Fruit fly (Drosophila melanogaster) whole organism, wandering third instar larva: Measurements from ENCODE around the gene CG5853.

Experiments
- Abd-B ChIP-seq: fragments of >200 bp; optimal IDR thresholded peaks from 2 replicates; lab custom pipeline; 2017; ENCODE audit warnings: missing biosample characterization, missing genetic modification characterization
- CG32264 ChIP-seq: fragments of 200-800 bp; sonication (Bioruptor generic); optimal IDR thresholded peaks from 2 replicates; lab custom pipeline; 2016; ENCODE audit warnings: missing biosample characterization, missing genetic modification characterization
- CG9705 ChIP-seq: fragments of 200-800 bp; sonication (Bioruptor generic); optimal IDR thresholded peaks from 2 replicates; lab custom pipeline; 2018; ENCODE audit warnings: missing biosample characterization, mild to moderate bottlenecking, missing genetic modification characterization
- CrebA ChIP-seq: fragments of 200-800 bp; sonication (Bioruptor generic); optimal IDR thresholded peaks from 2 replicates; lab custom pipeline; 2016; ENCODE audit warnings: missing biosample characterization, mild to moderate bottlenecking, missing genetic modification characterization, borderline replicate concordance
- Dfd ChIP-seq: fragments of >200 bp; optimal IDR thresholded peaks from 2 replicates; lab custom pipeline; 2017; ENCODE audit warnings: missing biosample characterization, missing genetic modification characterization
- Dif ChIP-seq: fragments of 200-275, 200-300 bp; sonication (Bioruptor generic); optimal IDR thresholded peaks from 2 replicates; lab custom pipeline; 2018; ENCODE audit warnings: missing biosample characterization, missing genetic modification characterization; ENCODE audit not compliant: partially characterized antibody
- GATAd ChIP-seq: sonication (Bioruptor generic); optimal IDR thresholded peaks from 2 replicates; lab custom pipeline; 2016; ENCODE audit warnings: missing biosample characterization, missing genetic modification characterization
- HLH106 ChIP-seq: fragments of 200-800 bp; optimal IDR thresholded peaks from 3 replicates; lab custom pipeline; 2019; ENCODE audit warnings: missing biosample characterization, mild to moderate bottlenecking, missing genetic modification characterization, moderate library complexity
- Hnf4 ChIP-seq: fragments of 200-800 bp; sonication (Bioruptor generic); optimal IDR thresholded peaks from 2 replicates; lab custom pipeline; 2016; ENCODE audit warnings: missing biosample characterization, mild to moderate bottlenecking, missing genetic modification characterization
- Hr78 ChIP-seq: fragments of >200 bp; optimal IDR thresholded peaks from 2 replicates; lab custom pipeline; 2017; ENCODE audit warnings: missing biosample characterization, missing genetic modification characterization
- Hr83 ChIP-seq: fragments of 200-300 bp; sonication (Bioruptor generic); optimal IDR thresholded peaks from 2 replicates; lab custom pipeline; 2016; ENCODE audit warnings: missing biosample characterization, mild to moderate bottlenecking, missing genetic modification characterization, moderate library complexity; ENCODE audit not compliant: poor library complexity, severe bottlenecking
- Jra ChIP-seq: sonication (Bioruptor generic); optimal IDR thresholded peaks from 2 replicates; lab custom pipeline; 2016; ENCODE audit warnings: missing biosample characterization, missing genetic modification characterization
- Mio ChIP-seq: sonication (Bioruptor generic); optimal IDR thresholded peaks from 2 replicates; lab custom pipeline; 2016; ENCODE audit warnings: missing biosample characterization, missing genetic modification characterization
- Myc ChIP-seq: fragments of >200 bp; optimal IDR thresholded peaks from 2 replicates; lab custom pipeline; 2017
- N ChIP-seq: fragments of >200 bp; optimal IDR thresholded peaks from 2 replicates; lab custom pipeline; 2018; ENCODE audit warnings: missing biosample characterization, missing external identifiers, missing genetic modification characterization
- OdsH ChIP-seq: fragments of 200-800 bp; sonication (Bioruptor generic); optimal IDR thresholded peaks from 2 replicates; lab custom pipeline; 2016; ENCODE audit warnings: missing biosample characterization, mild to moderate bottlenecking, missing genetic modification characterization
- Rel ChIP-seq, 2 experiments: fragments of 200-800 bp; sonication (Bioruptor generic) in 1 of 2; optimal IDR thresholded peaks; 2 replicates in 1 of 2; 3 replicates in 1 of 2; lab custom pipeline; 2016 to 2019; ENCODE audit warnings: mild to moderate bottlenecking in 2 of 2, missing biosample characterization in 2 of 2, missing genetic modification characterization in 2 of 2, moderate library complexity in 1 of 2
- Sp1 ChIP-seq: fragments of 200-800 bp; sonication (Bioruptor generic); optimal IDR thresholded peaks from 3 replicates; lab custom pipeline; 2019; ENCODE audit warnings: missing biosample characterization, mild to moderate bottlenecking, missing genetic modification characterization, moderate library complexity
- Vsx2 ChIP-seq: fragments of 200-300, 225-300 bp; sonication (Bioruptor generic); optimal IDR thresholded peaks from 2 replicates; lab custom pipeline; 2018; ENCODE audit warnings: missing biosample characterization, missing genetic modification characterization; ENCODE audit not compliant: partially characterized antibody
- br ChIP-seq: fragments of 200-800 bp; sonication (Bioruptor generic); optimal IDR thresholded peaks from 2 replicates; lab custom pipeline; 2016; ENCODE audit warnings: missing biosample characterization, missing genetic modification characterization
- brk ChIP-seq: fragments of 200-800 bp; sonication (Bioruptor generic); optimal IDR thresholded peaks from 2 replicates; lab custom pipeline; 2016; ENCODE audit warnings: missing biosample characterization, mild to moderate bottlenecking, missing genetic modification characterization
- dl ChIP-seq, 2 experiments: fragments of 175-275, 200-275 bp in 1 of 2; fragments of 200-275 bp in 1 of 2; sonication (Bioruptor generic); optimal IDR thresholded peaks; lab custom pipeline; 2018; ENCODE audit warnings: mild to moderate bottlenecking in 2 of 2, missing biosample characterization in 2 of 2, missing genetic modification characterization in 2 of 2, moderate library complexity in 2 of 2; ENCODE audit not compliant: partially characterized antibody in 2 of 2, insufficient read depth in 1 of 2
- dmrt93B ChIP-seq: fragments of 200-800 bp; sonication (Bioruptor generic); optimal IDR thresholded peaks from 2 replicates; lab custom pipeline; 2018; ENCODE audit warnings: missing biosample characterization, mild to moderate bottlenecking, missing genetic modification characterization
- dsf ChIP-seq: sonication (Bioruptor generic); optimal IDR thresholded peaks from 2 replicates; lab custom pipeline; 2016; ENCODE audit warnings: missing biosample characterization, missing genetic modification characterization, borderline replicate concordance
- ey ChIP-seq: fragments of 200-800 bp; sonication (Bioruptor generic); optimal IDR thresholded peaks from 2 replicates; lab custom pipeline; 2016; ENCODE audit warnings: missing biosample characterization, missing genetic modification characterization
- foxo ChIP-seq, 2 experiments: fragments of 200-800 bp; sonication (Bioruptor generic); optimal IDR thresholded peaks; 2 replicates in 1 of 2; 3 replicates in 1 of 2; lab custom pipeline; 2016 to 2017; ENCODE audit warnings: missing biosample characterization in 2 of 2, missing genetic modification characterization in 2 of 2
- fru ChIP-seq: fragments of 200-800 bp; sonication (Bioruptor generic); optimal IDR thresholded peaks from 3 replicates; lab custom pipeline; 2016; ENCODE audit warnings: missing biosample characterization, mild to moderate bottlenecking, missing genetic modification characterization
- h ChIP-seq: fragments of 200-800 bp; sonication (Bioruptor generic); optimal IDR thresholded peaks from 3 replicates; lab custom pipeline; 2016; ENCODE audit warnings: missing biosample characterization, mild to moderate bottlenecking, missing genetic modification characterization
- jim ChIP-seq: fragments of 175-275, 200-325 bp; sonication (Bioruptor generic); optimal IDR thresholded peaks from 2 replicates; lab custom pipeline; 2016; ENCODE audit warnings: missing biosample characterization, mild to moderate bottlenecking, missing genetic modification characterization
- lola ChIP-seq: fragments of >200 bp; optimal IDR thresholded peaks from 2 replicates; lab custom pipeline; 2017; ENCODE audit warnings: missing biosample characterization, missing genetic modification characterization
- pan ChIP-seq: fragments of >200 bp; optimal IDR thresholded peaks from 2 replicates; lab custom pipeline; 2017
- psq ChIP-seq: fragments of 200-800 bp; sonication (Bioruptor generic); optimal IDR thresholded peaks from 3 replicates; lab custom pipeline; 2017; ENCODE audit warnings: missing biosample characterization, mild to moderate bottlenecking, missing genetic modification characterization, moderate library complexity
- rgr ChIP-seq: fragments of 200-800 bp; sonication (Bioruptor generic); optimal IDR thresholded peaks from 3 replicates; lab custom pipeline; 2016; ENCODE audit warnings: missing biosample characterization, mild to moderate bottlenecking, missing genetic modification characterization
- sage ChIP-seq: fragments of 200-800 bp; sonication (Bioruptor generic); optimal IDR thresholded peaks from 2 replicates; lab custom pipeline; 2016; ENCODE audit warnings: missing biosample characterization, mild to moderate bottlenecking, missing genetic modification characterization
- sv ChIP-seq: fragments of 200-800 bp; sonication (Bioruptor generic); optimal IDR thresholded peaks from 3 replicates; lab custom pipeline; 2016; ENCODE audit warnings: missing biosample characterization, missing genetic modification characterization
- tai ChIP-seq: sonication (Bioruptor generic); optimal IDR thresholded peaks from 2 replicates; lab custom pipeline; 2016; ENCODE audit warnings: missing biosample characterization, missing genetic modification characterization
- usp ChIP-seq: fragments of >200 bp; optimal IDR thresholded peaks from 2 replicates; lab custom pipeline; 2017; ENCODE audit warnings: missing biosample characterization, missing genetic modification characterization
- woc ChIP-seq: sonication (Bioruptor generic); optimal IDR thresholded peaks from 2 replicates; lab custom pipeline; 2016; ENCODE audit warnings: missing biosample characterization, mild to moderate bottlenecking, missing genetic modification characterization

CG5853 gene

dm6 chr2L:9956993-9957652 is 9.7 kb upstream of the CG5853 start, which contains the start of the genes CG4658 and CG5846:
Gene CG4658 (plus strand): TSS chr2L:9957132.
Gene CG5846 (minus strand): TSS chr2L:9957237.
- TF ChIP-seq brk: no peak
- TF ChIP-seq h (GFP tag; lab: Kevin White, UChicago): peak; percentile 93
- no peak for TF ChIP-seq Dif
- TF ChIP-seq CG9705 (GFP tag; lab: Kevin White, UChicago): peak; percentile 73
- TF ChIP-seq Dfd (GFP tag; lab: Kevin White, UChicago): no peak
- peak; percentile 83 for TF ChIP-seq br
- TF ChIP-seq sv: peak; percentile 92
- TF ChIP-seq lola: no peak
- peak; percentile 93 for TF ChIP-seq Hnf4 (GFP tag; lab: Kevin White, UChicago)
- TF ChIP-seq usp (GFP tag; lab: Kevin White, UChicago): no peak
- peak; percentile 96 for TF ChIP-seq OdsH
- no peak for TF ChIP-seq dmrt93B (GFP tag; lab: Kevin White, UChicago)
- no peak for TF ChIP-seq Hr83 (GFP tag; lab: Kevin White, UChicago)
- no peak for TF ChIP-seq Myc (lab: Kevin White, UChicago)
- peak; percentile 48 for TF ChIP-seq CG32264 (GFP tag; lab: Kevin White, UChicago)
- no peak for TF ChIP-seq Rel (GFP tag; optimal IDR thresholded peaks at IDR 0.05; lab: Kevin White, UChicago)
- TF ChIP-seq Rel (tag; optimal IDR thresholded peaks at IDR 0.05; lab: Kevin White, UChicago): peak; percentile 69
- TF ChIP-seq psq (GFP tag; lab: Kevin White, UChicago): peak; percentile 91
- no peak for TF ChIP-seq GATAd
- no peak for TF ChIP-seq Hr78 (GFP tag; lab: Kevin White, UChicago)
- TF ChIP-seq jim (GFP tag; lab: Kevin White, UChicago): no peak
- no peak for TF ChIP-seq N
- TF ChIP-seq Jra (GFP tag; lab: Kevin White, UChicago): peak; percentile 91
- no peak for TF ChIP-seq CrebA (GFP tag; lab: Kevin White, UChicago)
- peak; percentile 94 for TF ChIP-seq woc (GFP tag; lab: Kevin White, UChicago)
- TF ChIP-seq sage (GFP tag; lab: Kevin White, UChicago): no peak
- peak; percentile 90 for TF ChIP-seq ey (GFP tag; lab: Kevin White, UChicago)
- TF ChIP-seq dl (GFP tag; optimal IDR thresholded peaks at IDR 0.05; lab: Kevin White, UChicago; ENCODE audit: insufficient read depth in 1 of 2, partially characterized antibody in 2 of 2): no peak
- TF ChIP-seq Sp1 (GFP tag; lab: Kevin White, UChicago): peak; percentile 92
- TF ChIP-seq pan (lab: Kevin White, UChicago): peak; percentile 85
- no peak for TF ChIP-seq tai (GFP tag; lab: Kevin White, UChicago)
- peak; percentile 53 for TF ChIP-seq Mio (GFP tag; lab: Kevin White, UChicago)
- TF ChIP-seq rgr (GFP tag; lab: Kevin White, UChicago): peak; percentile 95
- TF ChIP-seq fru: peak; percentile 90
- peak; percentile 69 for TF ChIP-seq dsf (GFP tag; lab: Kevin White, UChicago)
- TF ChIP-seq HLH106 (tag; lab: Kevin White, UChicago): peak; percentile 93
- no peak for TF ChIP-seq Vsx2 (GFP tag; lab: Kevin White, UChicago)
- TF ChIP-seq Abd-B (GFP tag; lab: Kevin White, UChicago): no peak
- TF ChIP-seq foxo (GFP tag; optimal IDR thresholded peaks at IDR 0.05; lab: Kevin White, UChicago): peak in 1 of 2 experiments; percentile 95

DNA sequence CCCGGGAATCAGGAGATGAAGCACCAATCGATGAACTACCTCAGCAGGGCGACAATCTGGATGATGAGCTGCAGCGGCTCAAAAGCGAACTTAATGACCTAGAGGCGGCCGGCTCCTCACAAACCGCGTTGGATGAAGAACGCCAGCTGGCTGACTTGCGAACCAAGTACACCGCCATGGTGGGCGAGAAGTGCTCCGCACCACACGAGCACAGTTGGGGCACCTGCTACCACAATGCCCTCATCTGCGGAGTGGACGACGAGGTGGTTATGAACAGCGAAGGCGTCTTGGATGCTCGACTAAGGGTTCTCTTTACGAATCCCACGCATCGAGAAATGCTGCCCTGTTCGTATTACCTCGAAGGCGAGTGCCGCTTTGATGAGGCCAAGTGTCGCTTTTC is 7.2 kb upstream of the CG5853 start:
- TF ChIP-seq pan (lab: Kevin White, UChicago) (no peak), h (GFP tag; lab: Kevin White, UChicago) (no peak), Abd-B (GFP tag; lab: Kevin White, UChicago) (no peak), CG32264 (GFP tag; lab: Kevin White, UChicago) (no peak), OdsH (no peak), dmrt93B (GFP tag; lab: Kevin White, UChicago) (no peak), CG9705 (GFP tag; lab: Kevin White, UChicago) (no peak), GATAd (no peak), Hr78 (GFP tag; lab: Kevin White, UChicago) (no peak), fru (no peak), ey (GFP tag; lab: Kevin White, UChicago) (no peak), dsf (GFP tag; lab: Kevin White, UChicago) (no peak), Sp1 (GFP tag; lab: Kevin White, UChicago) (no peak), Myc (lab: Kevin White, UChicago) (no peak)
